Worm (Caenorhabditis elegans) whole organism, L4 larva: ENCODE measurements around the gene cdt-2.

Experiments
- F26F4.8 ChIP-seq: fragments of 200-800 bp; sonication (Bioruptor generic); conservative IDR thresholded peaks from 2 replicates; pipeline ENCODE4 v1.3.6; 2022; ENCODE audit warnings: missing genetic modification characterization, missing compliant biosample characterization
- F37D6.2 ChIP-seq: sonication (generic microtip); optimal IDR thresholded peaks from 2 replicates; lab custom pipeline; 2016; ENCODE audit warnings: mild to moderate bottlenecking, missing genetic modification characterization, missing compliant biosample characterization
- F44E2.7 ChIP-seq: fragments of 200-800 bp; sonication (Bioruptor generic); IDR thresholded peaks from 2 replicates; pipeline ENCODE4 v2.1.2; 2022; ENCODE audit warnings: missing genetic modification characterization, missing compliant biosample characterization
- Y105C5A.15 ChIP-seq: fragments of 200-800 bp; sonication (Bioruptor generic); IDR thresholded peaks from 2 replicates; pipeline ENCODE4 v1.3.6; 2022; ENCODE audit warnings: missing genetic modification characterization, missing compliant biosample characterization
- Y48G9A.11 ChIP-seq: fragments of 200-800 bp; sonication (Bioruptor generic); IDR thresholded peaks from 2 replicates; pipeline ENCODE4 v1.3.6; 2022; ENCODE audit warnings: missing genetic modification reagents, missing genetic modification characterization, missing compliant biosample characterization
- ama-1 ChIP-seq: fragments of 150-350 bp; optimal IDR thresholded peaks from 2 replicates; lab custom pipeline; 2014; ENCODE audit warnings: inconsistent platforms, mixed read lengths
- attf-4 ChIP-seq: sonication (generic microtip); optimal IDR thresholded peaks from 3 replicates; lab custom pipeline; 2017; ENCODE audit warnings: missing biosample characterization, missing genetic modification characterization
- ceh-20 ChIP-seq: fragments of 200-800 bp; sonication (Bioruptor generic); IDR thresholded peaks from 2 replicates; pipeline ENCODE4 v1.3.6; 2022; ENCODE audit warnings: missing genetic modification reagents, missing genetic modification characterization, missing compliant biosample characterization
- ceh-32 ChIP-seq: sonication (generic microtip); optimal IDR thresholded peaks from 2 replicates; lab custom pipeline; 2016; ENCODE audit warnings: mild to moderate bottlenecking, missing genetic modification characterization, missing compliant biosample characterization; ENCODE audit not compliant: poor library complexity
- ceh-44 ChIP-seq: fragments of 200-800 bp; sonication (Bioruptor generic); IDR thresholded peaks from 2 replicates; pipeline ENCODE4 v1.3.6; 2022; ENCODE audit warnings: missing genetic modification reagents, missing genetic modification characterization, missing compliant biosample characterization
- ceh-62 ChIP-seq: sonication (generic microtip); optimal IDR thresholded peaks from 2 replicates; lab custom pipeline; 2017; ENCODE audit warnings: missing biosample characterization, missing genetic modification characterization
- ctbp-1 ChIP-seq: fragments of 200-800 bp; sonication (Bioruptor generic); IDR thresholded peaks from 2 replicates; pipeline ENCODE4 v1.3.6; 2022; ENCODE audit warnings: missing genetic modification reagents, missing genetic modification characterization, missing compliant biosample characterization
- daf-19 ChIP-seq: fragments of 200-800 bp; sonication (Bioruptor generic); conservative IDR thresholded peaks from 2 replicates; pipeline ENCODE4 v1.3.6; 2022; ENCODE audit warnings: missing genetic modification characterization, missing compliant biosample characterization
- dmd-8 ChIP-seq: fragments of 200-800 bp; sonication (Bioruptor generic); IDR thresholded peaks from 2 replicates; pipeline ENCODE4 v1.3.6; 2022; ENCODE audit warnings: missing genetic modification characterization, missing compliant biosample characterization
- dve-1 ChIP-seq: sonication (generic microtip); optimal IDR thresholded peaks from 2 replicates; lab custom pipeline; 2017; ENCODE audit warnings: antibody characterized with exemption, mild to moderate bottlenecking, missing genetic modification characterization, missing compliant biosample characterization; ENCODE audit not compliant: insufficient read depth
- egl-27 ChIP-seq: sonication (generic microtip); optimal IDR thresholded peaks from 3 replicates; lab custom pipeline; 2017; ENCODE audit warnings: missing biosample characterization, missing genetic modification reagents, missing genetic modification characterization
- fos-1 ChIP-seq: fragments of 150-350 bp; optimal IDR thresholded peaks from 2 replicates; lab custom pipeline; 2014; ENCODE audit warnings: missing biosample characterization, missing genetic modification characterization
- hmg-1.1 ChIP-seq: fragments of 200-800 bp; sonication (Bioruptor generic); IDR thresholded peaks from 2 replicates; pipeline ENCODE4 v1.3.6; 2022; ENCODE audit warnings: missing genetic modification reagents, missing genetic modification characterization, missing compliant biosample characterization
- lim-7 ChIP-seq: fragments of 200-800 bp; sonication (Bioruptor generic); IDR thresholded peaks from 2 replicates; pipeline ENCODE4 v1.3.6; 2022; ENCODE audit warnings: missing genetic modification characterization, missing compliant biosample characterization
- lin-38 ChIP-seq: fragments of 200-800 bp; sonication (Bioruptor generic); IDR thresholded peaks from 2 replicates; pipeline ENCODE4 v1.3.6; 2022; ENCODE audit warnings: missing genetic modification reagents, missing genetic modification characterization, missing compliant biosample characterization
- lin-39 ChIP-seq: fragments of 150-350 bp; optimal IDR thresholded peaks from 2 replicates; lab custom pipeline; 2014; ENCODE audit warnings: missing biosample characterization, missing genetic modification reagents, missing genetic modification characterization
- lir-3 ChIP-seq: sonication (generic microtip); optimal IDR thresholded peaks from 2 replicates; lab custom pipeline; 2016; ENCODE audit warnings: mild to moderate bottlenecking, missing genetic modification characterization, missing compliant biosample characterization
- madf-9 ChIP-seq: fragments of 200-800 bp; sonication (Bioruptor generic); conservative IDR thresholded peaks from 2 replicates; pipeline ENCODE4 v1.3.6; 2022; ENCODE audit warnings: missing genetic modification reagents, missing genetic modification characterization, missing compliant biosample characterization
- mxl-3 ChIP-seq: fragments of 200-800 bp; sonication (Bioruptor generic); optimal IDR thresholded peaks from 2 replicates; lab custom pipeline; 2018; ENCODE audit warnings: mild to moderate bottlenecking, missing genetic modification characterization, missing compliant biosample characterization
- nhr-10 ChIP-seq: fragments of 150-350 bp; optimal IDR thresholded peaks from 2 replicates; lab custom pipeline; 2014; ENCODE audit warnings: missing biosample characterization, missing genetic modification characterization
- nhr-102 ChIP-seq: sonication (generic microtip); optimal IDR thresholded peaks from 2 replicates; lab custom pipeline; 2016; ENCODE audit warnings: mild to moderate bottlenecking, missing genetic modification characterization, moderate library complexity, missing compliant biosample characterization
- nhr-11 ChIP-seq: fragments of 150-350 bp; optimal IDR thresholded peaks from 2 replicates; lab custom pipeline; 2014; ENCODE audit warnings: missing biosample characterization, missing genetic modification characterization
- nhr-237 ChIP-seq: sonication (generic microtip); optimal IDR thresholded peaks from 2 replicates; lab custom pipeline; 2017; ENCODE audit warnings: missing biosample characterization, missing genetic modification characterization
- nhr-41 ChIP-seq: fragments of 200-800 bp; sonication (Bioruptor generic); IDR thresholded peaks from 2 replicates; pipeline ENCODE4 v1.3.6; 2022; ENCODE audit warnings: missing genetic modification reagents, missing genetic modification characterization, missing compliant biosample characterization
- nhr-42 ChIP-seq: fragments of 200-800 bp; sonication (Bioruptor generic); IDR thresholded peaks from 2 replicates; pipeline ENCODE4 v1.3.6; 2022; ENCODE audit warnings: missing genetic modification characterization, missing compliant biosample characterization
- nhr-76 ChIP-seq: fragments of 150-350 bp; optimal IDR thresholded peaks from 2 replicates; lab custom pipeline; 2014; ENCODE audit warnings: missing biosample characterization, missing genetic modification characterization
- pqm-1 ChIP-seq: sonication (generic microtip); optimal IDR thresholded peaks from 2 replicates; lab custom pipeline; 2017; ENCODE audit warnings: missing biosample characterization, missing genetic modification characterization
- snpc-1.2 ChIP-seq: fragments of 200-800 bp; sonication (Bioruptor generic); IDR thresholded peaks from 2 replicates; pipeline ENCODE4 v1.3.6; 2022; ENCODE audit warnings: missing genetic modification reagents, missing genetic modification characterization, missing compliant biosample characterization
- snpc-4 ChIP-seq: fragments of 150-350 bp; optimal IDR thresholded peaks from 2 replicates; lab custom pipeline; 2014; ENCODE audit warnings: missing biosample characterization, missing genetic modification characterization
- unc-130 ChIP-seq: sonication (generic microtip); optimal IDR thresholded peaks from 2 replicates; lab custom pipeline; 2016; ENCODE audit warnings: missing genetic modification reagents, missing genetic modification characterization, missing compliant biosample characterization
- unc-62 ChIP-seq, 3 experiments: fragments of 150-350 bp in 1 of 3; sonication (generic microtip); optimal IDR thresholded peaks in 2 of 3; peaks in 1 of 3; 1 replicate in 1 of 3; 2 replicates in 2 of 3; lab custom pipeline; 2014 to 2017; ENCODE audit warnings: missing biosample characterization in 3 of 3, missing genetic modification characterization in 3 of 3, missing genetic modification reagents in 3 of 3, missing genotype in 1 of 3
- zag-1 ChIP-seq: fragments of 150-350 bp; optimal IDR thresholded peaks from 2 replicates; lab custom pipeline; 2014; ENCODE audit warnings: missing biosample characterization, missing genetic modification characterization
- zfp-3 ChIP-seq: fragments of 200-800 bp; sonication (Bioruptor generic); conservative IDR thresholded peaks from 2 replicates; pipeline ENCODE4 v1.3.6; 2022; ENCODE audit warnings: missing genetic modification reagents, missing genetic modification characterization, missing compliant biosample characterization
- ztf-11 ChIP-seq: fragments of 150-350 bp; optimal IDR thresholded peaks from 2 replicates; lab custom pipeline; 2014; ENCODE audit warnings: missing biosample characterization, missing genetic modification characterization

cdt-2 gene

ce11 chrV:15000055-15000704, 9.3 kb upstream of the cdt-2 start, which contains the start of gene rps-16 (continued):
- TF ChIP-seq ceh-62 (tag; lab: Kevin White, UChicago): no peak
- no peak for TF ChIP-seq ceh-32 (tag; lab: Kevin White, UChicago)
- TF ChIP-seq nhr-42 (GFP tag; lab: Robert Waterston, UW): no peak
- TF ChIP-seq nhr-102 (tag; lab: Kevin White, UChicago): peak; percentile 1
- TF ChIP-seq ztf-11 (tag; lab: Kevin White, UChicago): no peak
- TF ChIP-seq ctbp-1: peak; percentile 65; the same call in 1 of the 2 replicates
- no peak for TF ChIP-seq ceh-20 (GFP tag; lab: Robert Waterston, UW)
- TF ChIP-seq fos-1 (tag; lab: Kevin White, UChicago): no peak
- no peak for TF ChIP-seq F44E2.7
- TF ChIP-seq lim-7: no peak
- no peak for TF ChIP-seq pqm-1
- no peak for TF ChIP-seq dve-1
- TF ChIP-seq lin-38: peak; percentile 82
- TF ChIP-seq madf-9 (GFP tag; lab: Robert Waterston, UW): no peak
- TF ChIP-seq hmg-1.1: no peak
- no peak for TF ChIP-seq egl-27 (tag; lab: Kevin White, UChicago)
- no peak for TF ChIP-seq nhr-76 (tag; lab: Kevin White, UChicago)
- TF ChIP-seq nhr-41 (GFP tag; lab: Robert Waterston, UW): no peak
- no peak for TF ChIP-seq mxl-3 (GFP tag; lab: Kevin White, UChicago)
- no peak for TF ChIP-seq lir-3 (tag; lab: Kevin White, UChicago)
- TF ChIP-seq lin-39 (tag; lab: Kevin White, UChicago): no peak
- TF ChIP-seq nhr-237 (tag; lab: Kevin White, UChicago): no peak
- no peak for TF ChIP-seq F37D6.2 (tag; lab: Kevin White, UChicago)
- TF ChIP-seq ama-1 (lab: Kevin White, UChicago): no peak
- no peak for TF ChIP-seq snpc-4
- TF ChIP-seq zag-1 (tag; lab: Kevin White, UChicago): no peak
- peak in 1 of 2 experiments; percentile 81 for TF ChIP-seq unc-62 (GFP tag; optimal IDR thresholded peaks at IDR 0.05 in 1 of 2; lab: Kevin White, UChicago)
- TF ChIP-seq unc-62 (tag; optimal IDR thresholded peaks at IDR 0.05; lab: Kevin White, UChicago): no peak
- TF ChIP-seq nhr-11 (tag; lab: Kevin White, UChicago): no peak
- no peak for TF ChIP-seq unc-130 (GFP tag; lab: Kevin White, UChicago)
- no peak for TF ChIP-seq dmd-8
- no peak for TF ChIP-seq F26F4.8
- TF ChIP-seq, all 104 proteins: peak for 23

- 0 out of 2 replicates have a peak, but pooled peaks have one; percentile 19 for TF ChIP-seq zfp-3 (GFP tag; lab: Robert Waterston, UW)
- no peak for TF ChIP-seq daf-19 (GFP tag; lab: Robert Waterston, UW)
- no peak for TF ChIP-seq attf-4 (tag; lab: Kevin White, UChicago)
- TF ChIP-seq lin-38: peak; percentile 54
- no peak for TF ChIP-seq ceh-44 (GFP tag; lab: Robert Waterston, UW)
- TF ChIP-seq Y105C5A.15 (GFP tag; lab: Robert Waterston, UW): 0 out of 2 replicates have a peak, but pooled peaks have one; percentile 20
- 0 out of 2 replicates have a peak, but pooled peaks have one; percentile 35 for TF ChIP-seq snpc-1.2 (GFP tag; lab: Robert Waterston, UW)
- no peak for TF ChIP-seq nhr-10 (tag; lab: Kevin White, UChicago)
- peak; percentile 63; the same call in 1 of the 2 replicates for TF ChIP-seq Y48G9A.11
Observed at ce11 chrV:14999485-15000023, 8.6 kb upstream of the cdt-2 start, which contains the start of gene T01C3.11. Gene T01C3.11, plus strand, starts transcription at chrV:14999535.
